Fruit fly (Drosophila melanogaster) whole organism, prepupa: ENCODE data around the gene GstD5.

Source experiments
- CG10631 ChIP-seq: fragments of 200-800 bp; sonication (Bioruptor generic); optimal IDR thresholded peaks from 2 replicates; lab custom pipeline; 2016; ENCODE audit warnings: missing biosample characterization, missing genetic modification characterization
- CG10669 ChIP-seq: fragments of 200-800 bp; sonication (Bioruptor generic); optimal IDR thresholded peaks from 3 replicates; lab custom pipeline; 2018; ENCODE audit warnings: missing biosample characterization, mild to moderate bottlenecking, missing genetic modification characterization, moderate library complexity
- CG11294 ChIP-seq: fragments of 200-800 bp; sonication (Bioruptor generic); IDR thresholded peaks from 2 replicates; pipeline ENCODE4 v1.3.6; 2022; ENCODE audit warnings: missing biosample characterization, missing genetic modification characterization
- CG11762 ChIP-seq: fragments of 200-800 bp; sonication (Bioruptor generic); optimal IDR thresholded peaks from 3 replicates; lab custom pipeline; 2016; ENCODE audit warnings: missing biosample characterization, missing genetic modification characterization; ENCODE audit not compliant: insufficient read depth
- CG15336 ChIP-seq: fragments of 200-800 bp; sonication (Bioruptor generic); IDR thresholded peaks from 2 replicates; pipeline ENCODE4 v1.3.6; 2022; ENCODE audit warnings: missing biosample characterization, missing genetic modification characterization
- CG1621 ChIP-seq: fragments of 200-800 bp; sonication (Bioruptor generic); optimal IDR thresholded peaks from 3 replicates; lab custom pipeline; 2018; ENCODE audit warnings: missing biosample characterization, mild to moderate bottlenecking, missing genetic modification characterization
- CG3032 ChIP-seq: fragments of 200-800 bp; optimal IDR thresholded peaks from 2 replicates; lab custom pipeline; 2019; ENCODE audit warnings: missing biosample characterization, mild to moderate bottlenecking, missing genetic modification characterization, moderate library complexity
- CG6163 ChIP-seq: fragments of 200-800 bp; sonication (Bioruptor generic); IDR thresholded peaks from 3 replicates; pipeline ENCODE4 v1.3.6; 2022; ENCODE audit warnings: missing biosample characterization, missing genetic modification characterization
- CG6276 ChIP-seq: fragments of 200-800 bp; sonication (Bioruptor generic); optimal IDR thresholded peaks from 2 replicates; lab custom pipeline; 2017; ENCODE audit warnings: missing biosample characterization, mild to moderate bottlenecking, missing genetic modification characterization
- CG6792 ChIP-seq: fragments of 200-800 bp; sonication (Bioruptor generic); optimal IDR thresholded peaks from 3 replicates; lab custom pipeline; 2016; ENCODE audit warnings: missing biosample characterization, missing genetic modification characterization
- CG6854 ChIP-seq: fragments of 200-800 bp; sonication (Bioruptor generic); optimal IDR thresholded peaks from 2 replicates; lab custom pipeline; 2017; ENCODE audit warnings: missing biosample characterization, mild to moderate bottlenecking, missing genetic modification characterization
- CG8119 ChIP-seq: fragments of 200-800 bp; sonication (Bioruptor generic); IDR thresholded peaks from 3 replicates; pipeline ENCODE4 v1.3.6; 2022; ENCODE audit warnings: missing biosample characterization, missing genetic modification characterization
- CG8319 ChIP-seq: fragments of 200-800 bp; sonication (Bioruptor generic); optimal IDR thresholded peaks from 3 replicates; lab custom pipeline; 2016; ENCODE audit warnings: missing biosample characterization, missing genetic modification characterization
- Eip93F ChIP-seq: fragments of 200-800 bp; sonication (Bioruptor generic); optimal IDR thresholded peaks from 2 replicates; lab custom pipeline; 2016; ENCODE audit warnings: missing biosample characterization, mild to moderate bottlenecking, missing genetic modification characterization
- Ets21C ChIP-seq: fragments of 200-800 bp; sonication (Bioruptor generic); optimal IDR thresholded peaks from 3 replicates; lab custom pipeline; 2016; ENCODE audit warnings: missing biosample characterization, missing genetic modification characterization
- Gug ChIP-seq: fragments of 200-800 bp; sonication (Bioruptor generic); IDR thresholded peaks from 2 replicates; pipeline ENCODE4 v1.3.6; 2022; ENCODE audit warnings: missing biosample characterization, missing genetic modification characterization
- Hr39 ChIP-seq: fragments of 200-800 bp; sonication (Bioruptor generic); optimal IDR thresholded peaks from 2 replicates; lab custom pipeline; 2016; ENCODE audit warnings: missing biosample characterization, missing genetic modification characterization
- Met ChIP-seq: fragments of 200-800 bp; sonication (Bioruptor generic); optimal IDR thresholded peaks from 3 replicates; lab custom pipeline; 2016; ENCODE audit warnings: missing biosample characterization, missing genetic modification characterization
- OdsH ChIP-seq: fragments of 200-800 bp; sonication (Bioruptor generic); optimal IDR thresholded peaks from 3 replicates; lab custom pipeline; 2016; ENCODE audit warnings: missing biosample characterization, missing genetic modification characterization
- Smox ChIP-seq: fragments of 200-800 bp; sonication (Bioruptor generic); optimal IDR thresholded peaks from 3 replicates; lab custom pipeline; 2016; ENCODE audit warnings: missing biosample characterization, missing genetic modification characterization
- Sox102F ChIP-seq: fragments of 200-800 bp; sonication (Bioruptor generic); optimal IDR thresholded peaks from 2 replicates; lab custom pipeline; 2016; ENCODE audit warnings: missing biosample characterization, mild to moderate bottlenecking, missing genetic modification characterization
- Sox15 ChIP-seq: fragments of 200-800 bp; sonication (Bioruptor generic); optimal IDR thresholded peaks from 3 replicates; lab custom pipeline; 2016; ENCODE audit warnings: missing biosample characterization, missing genetic modification characterization
- achi ChIP-seq: fragments of 200-800 bp; sonication (Bioruptor generic); optimal IDR thresholded peaks from 3 replicates; lab custom pipeline; 2016; ENCODE audit warnings: missing biosample characterization, missing genetic modification characterization
- acj6 ChIP-seq: fragments of 200-800 bp; sonication (Bioruptor generic); optimal IDR thresholded peaks from 3 replicates; lab custom pipeline; 2016; ENCODE audit warnings: missing biosample characterization, missing genetic modification characterization
- dac ChIP-seq: fragments of 200-800 bp; sonication (Bioruptor generic); optimal IDR thresholded peaks from 2 replicates; lab custom pipeline; 2017; ENCODE audit warnings: missing biosample characterization, mild to moderate bottlenecking, missing genetic modification characterization
- eg ChIP-seq: fragments of 200-800 bp; sonication (Bioruptor generic); IDR thresholded peaks from 3 replicates; pipeline ENCODE4 v1.3.6; 2022; ENCODE audit warnings: missing biosample characterization, missing genetic modification characterization
- fd85E ChIP-seq: fragments of 200-800 bp; sonication (Bioruptor generic); optimal IDR thresholded peaks from 3 replicates; lab custom pipeline; 2016; ENCODE audit warnings: missing biosample characterization, missing genetic modification characterization
- fkh ChIP-seq: fragments of 200-800 bp; sonication (Bioruptor generic); optimal IDR thresholded peaks from 3 replicates; lab custom pipeline; 2017; ENCODE audit warnings: missing biosample characterization, mild to moderate bottlenecking, missing genetic modification characterization, moderate library complexity
- pdm3 ChIP-seq: fragments of 200-800 bp; sonication (Bioruptor generic); optimal IDR thresholded peaks from 3 replicates; lab custom pipeline; 2016; ENCODE audit warnings: missing biosample characterization, missing genetic modification characterization
- spab ChIP-seq: fragments of 200-800 bp; sonication (Bioruptor generic); optimal IDR thresholded peaks from 2 replicates; lab custom pipeline; 2017; ENCODE audit warnings: missing biosample characterization, mild to moderate bottlenecking, missing genetic modification characterization, missing genetic modification reagents
- svp ChIP-seq: fragments of 200-800 bp; sonication (Bioruptor generic); peaks from one replicate; lab custom pipeline; 2016; ENCODE audit warnings: missing biosample characterization, missing genetic modification characterization
- vri ChIP-seq: fragments of 200-800 bp; sonication (Bioruptor generic); optimal IDR thresholded peaks from 3 replicates; lab custom pipeline; 2016; ENCODE audit warnings: missing biosample characterization, mild to moderate bottlenecking, missing genetic modification characterization

Gene GstD5

dm6 chr3R:12386965-12387364, 11.4 kb downstream of the GstD5 start, which contains the start of gene CG33098:
CG33098 (plus strand) TSS chr3R:12387188.
- no peak for TF ChIP-seq dac
- no peak for TF ChIP-seq eg
- no peak for TF ChIP-seq Eip93F
- no peak for TF ChIP-seq CG11762 (GFP tag; lab: Kevin White, UChicago)
- no peak for TF ChIP-seq spab (GFP tag; lab: Kevin White, UChicago)
- TF ChIP-seq CG3032 (tag; lab: Kevin White, UChicago), result no peak
- no peak for TF ChIP-seq Met (GFP tag; lab: Kevin White, UChicago)
- no peak for TF ChIP-seq CG6276
- no peak for TF ChIP-seq CG15336 (GFP tag; lab: Robert Waterston, UW)
- TF ChIP-seq CG10669 (GFP tag; lab: Kevin White, UChicago), result no peak
- no peak for TF ChIP-seq CG10631
- no peak for TF ChIP-seq vri (GFP tag; lab: Kevin White, UChicago)
- no peak for TF ChIP-seq CG1621 (tag; lab: Kevin White, UChicago)
- no peak for TF ChIP-seq Smox (GFP tag; lab: Kevin White, UChicago)
- no peak for TF ChIP-seq achi (GFP tag; lab: Kevin White, UChicago)
- TF ChIP-seq OdsH (GFP tag; lab: Kevin White, UChicago), result no peak
- TF ChIP-seq CG11294 (GFP tag; lab: Robert Waterston, UW), result no peak
- no peak for TF ChIP-seq Sox15 (GFP tag; lab: Kevin White, UChicago)

dm6 chr3R:12395880-12396279, 20.3 kb downstream of the GstD5 start, which contains the start of the genes CG10096 and CG10097:
CG10096 (minus strand) TSS chr3R:12395980.
CG10097 (minus strand) TSS chr3R:12395980.
- no peak for TF ChIP-seq dac
- TF ChIP-seq, all 60 proteins: peak for 0

- peak; percentile 39 for TF ChIP-seq vri (GFP tag; lab: Kevin White, UChicago)
- TF ChIP-seq svp, result peak; percentile 71
- no peak for TF ChIP-seq Sox15 (GFP tag; lab: Kevin White, UChicago)
- TF ChIP-seq pdm3 (GFP tag; lab: Kevin White, UChicago), result no peak
Measured at dm6 chr3R:12398054-12398453, 22.5 kb downstream of the GstD5 start.

dm6 chr3R:12398620-12399247, 23.2 kb downstream of the GstD5 start, which contains the start of gene Cyp9f3:
Cyp9f3 (minus strand) TSS chr3R:12398929.
- TF ChIP-seq fkh (GFP tag; lab: Kevin White, UChicago) (no peak), svp (peak; percentile 43), fd85E (GFP tag; lab: Kevin White, UChicago) (no peak), vri (GFP tag; lab: Kevin White, UChicago) (peak; percentile 44)

dm6 chr3R:12401672-12402296, 26.3 kb downstream of the GstD5 start, which contains the start of gene DNAlig3:
DNAlig3 (minus strand) TSS chr3R:12401839.
- TF ChIP-seq fkh (GFP tag; lab: Kevin White, UChicago) (peak; percentile 98), Ets21C (GFP tag; lab: Kevin White, UChicago) (no peak), CG8319 (GFP tag; lab: Kevin White, UChicago) (no peak), CG6854 (GFP tag; lab: Kevin White, UChicago) (peak; percentile 51), CG6163 (no peak), Sox102F (GFP tag; lab: Kevin White, UChicago) (no peak), acj6 (GFP tag; lab: Kevin White, UChicago) (no peak), CG6792 (GFP tag; lab: Kevin White, UChicago) (no peak), OdsH (GFP tag; lab: Kevin White, UChicago) (no peak), CG8119 (GFP tag; lab: Robert Waterston, UW) (no peak), Hr39 (GFP tag; lab: Kevin White, UChicago) (no peak), Gug (GFP tag; lab: Robert Waterston, UW) (no peak)
